Fruit fly (Drosophila melanogaster): ENCODE measurements around the gene Mgat3.

- TF ChIP-seq CG15710 (tag; optimal IDR thresholded peaks at IDR 0.05) (no peak), CG12605 (GFP tag; IDR thresholded peaks at IDR 0.05) (no peak), fd96Ca (GFP tag; IDR thresholded peaks at IDR 0.05) (no peak), Pif1B (GFP tag; optimal IDR thresholded peaks at IDR 0.05) (no peak), CG13204 (GFP tag; optimal IDR thresholded peaks at IDR 0.05) (no peak), rn (GFP tag; IDR thresholded peaks at IDR 0.05) (no peak), D1 (tag; optimal IDR thresholded peaks at IDR 0.05) (no peak), EcR (GFP tag; optimal IDR thresholded peaks at IDR 0.05) (no peak)
These were observed 47.0 kb upstream of the Mgat3 start, which contains the start of gene CG16815 for dm6 chr2L:13229388-13229882.

Measured in whole organism, pupa.